Worm (Caenorhabditis elegans) whole organism, L1 larva: ENCODE measurements around the gene srz-82.

Experiments
- F16B12.6 ChIP-seq: fragments of 150-350 bp; optimal IDR thresholded peaks from 2 replicates; lab custom pipeline; 2014; ENCODE audit warnings: missing biosample characterization, missing genetic modification characterization
- Y116A8C.19 ChIP-seq: sonication (generic microtip); optimal IDR thresholded peaks from 2 replicates; lab custom pipeline; 2016; ENCODE audit warnings: missing compliant biosample characterization, missing genetic modification characterization, borderline replicate concordance
- blmp-1 ChIP-seq: fragments of 150-350 bp; optimal IDR thresholded peaks from 2 replicates; lab custom pipeline; 2014; ENCODE audit warnings: missing biosample characterization, missing genetic modification characterization
- ceh-8 ChIP-seq: fragments of 200-800 bp; sonication (Bioruptor generic); optimal IDR thresholded peaks from 2 replicates; lab custom pipeline; 2018; ENCODE audit warnings: mild to moderate bottlenecking, missing genetic modification characterization, moderate library complexity, missing compliant biosample characterization
- dpl-1 ChIP-seq, 3 experiments: fragments of 150-350 bp in 2 of 3; sonication (generic microtip) in 1 of 3; optimal IDR thresholded peaks; 2 replicates each; lab custom pipeline; 2014 to 2017; ENCODE audit warnings: missing biosample characterization in 3 of 3, missing genetic modification characterization in 3 of 3, missing genetic modification reagents in 3 of 3
- efl-1 ChIP-seq, 4 experiments: fragments of 150-350 bp; optimal IDR thresholded peaks in 3 of 4; peaks in 1 of 4; 1 replicate in 1 of 4; 2 replicates in 3 of 4; lab custom pipeline; 2014; ENCODE audit warnings: missing biosample characterization in 2 of 4, missing genetic modification characterization in 2 of 4, missing genetic modification reagents in 2 of 4
- efl-3 ChIP-seq: fragments of 200-800 bp; sonication (Bioruptor generic); optimal IDR thresholded peaks from 2 replicates; lab custom pipeline; 2018; ENCODE audit warnings: mild to moderate bottlenecking, missing genetic modification characterization, missing compliant biosample characterization
- egl-27 ChIP-seq, 2 experiments: fragments of 150-350 bp in 1 of 2; sonication (generic microtip); optimal IDR thresholded peaks; 3 replicates each; lab custom pipeline; 2017 to 2018; ENCODE audit warnings: missing biosample characterization in 2 of 2, missing genetic modification characterization in 2 of 2, missing genetic modification reagents in 2 of 2
- elt-2 ChIP-seq: sonication (generic microtip); optimal IDR thresholded peaks from 2 replicates; lab custom pipeline; 2016; ENCODE audit warnings: missing genetic modification characterization, mild to moderate bottlenecking, inconsistent platforms, missing compliant biosample characterization, missing genetic modification reagents
- ets-5 ChIP-seq: fragments of 200-800 bp; sonication (Bioruptor generic); IDR thresholded peaks from 2 replicates; pipeline ENCODE4 v1.3.6; 2022; ENCODE audit warnings: missing genetic modification characterization, missing compliant biosample characterization
- grh-1 ChIP-seq: fragments of 200-800 bp; sonication (Bioruptor generic); IDR thresholded peaks from 2 replicates; pipeline ENCODE4 v1.3.6; 2022; ENCODE audit warnings: missing genetic modification reagents, missing genetic modification characterization, missing compliant biosample characterization
- hlh-17 ChIP-seq: fragments of 200-800 bp; sonication (Bioruptor generic); optimal IDR thresholded peaks from 2 replicates; lab custom pipeline; 2018; ENCODE audit warnings: missing genetic modification characterization, mild to moderate bottlenecking, missing compliant biosample characterization, moderate library complexity, borderline replicate concordance
- hlh-4 ChIP-seq: sonication (generic microtip); optimal IDR thresholded peaks from 2 replicates; lab custom pipeline; 2016; ENCODE audit warnings: mild to moderate bottlenecking, missing genetic modification characterization, missing compliant biosample characterization
- jun-1 ChIP-seq: fragments of 150-350 bp; optimal IDR thresholded peaks from 2 replicates; lab custom pipeline; 2014; ENCODE audit warnings: missing biosample characterization, missing genetic modification reagents, missing genetic modification characterization
- lin-13 ChIP-seq: fragments of 150-350 bp; optimal IDR thresholded peaks from 2 replicates; lab custom pipeline; 2014; ENCODE audit warnings: missing biosample characterization, missing genetic modification reagents, missing genetic modification characterization
- lin-14 ChIP-seq: fragments of 200-800 bp; sonication (Bioruptor generic); optimal IDR thresholded peaks from 2 replicates; lab custom pipeline; 2018; ENCODE audit warnings: mild to moderate bottlenecking, missing genetic modification characterization, moderate library complexity, missing compliant biosample characterization
- lin-15B ChIP-seq: fragments of 150-350 bp; sonication (generic microtip); optimal IDR thresholded peaks from 3 replicates; lab custom pipeline; 2014; ENCODE audit warnings: missing biosample characterization, missing genetic modification characterization
- nhr-12 ChIP-seq: sonication (generic microtip); optimal IDR thresholded peaks from 2 replicates; lab custom pipeline; 2017; ENCODE audit warnings: missing biosample characterization, missing genetic modification characterization
- nhr-19 ChIP-seq: fragments of 200-800 bp; sonication (Bioruptor generic); conservative IDR thresholded peaks from 2 replicates; pipeline ENCODE4 v1.3.6; 2022; ENCODE audit warnings: missing genetic modification characterization, missing compliant biosample characterization
- nhr-237 ChIP-seq: fragments of 150-350 bp; optimal IDR thresholded peaks from 2 replicates; lab custom pipeline; 2014; ENCODE audit warnings: missing biosample characterization, missing genetic modification characterization
- nhr-77 ChIP-seq: fragments of 150-350 bp; optimal IDR thresholded peaks from 2 replicates; lab custom pipeline; 2014; ENCODE audit warnings: missing biosample characterization, missing genetic modification characterization
- nhr-85 ChIP-seq: sonication (generic microtip); peaks from one replicate; lab custom pipeline; 2016; ENCODE audit warnings: missing genetic modification characterization, inconsistent platforms, missing compliant biosample characterization
- nhr-90 ChIP-seq: sonication (generic microtip); optimal IDR thresholded peaks from 2 replicates; lab custom pipeline; 2016; ENCODE audit warnings: mild to moderate bottlenecking, missing genetic modification characterization, missing compliant biosample characterization; ENCODE audit not compliant: poor library complexity
- pax-3 ChIP-seq: fragments of 200-800 bp; sonication (Bioruptor generic); optimal IDR thresholded peaks from 2 replicates; lab custom pipeline; 2018; ENCODE audit warnings: mild to moderate bottlenecking, missing genetic modification characterization, moderate library complexity, missing compliant biosample characterization
- pqm-1 ChIP-seq: sonication (generic microtip); optimal IDR thresholded peaks from 3 replicates; lab custom pipeline; 2017; ENCODE audit warnings: missing biosample characterization, missing genetic modification characterization
- skn-1 ChIP-seq: fragments of 150-350 bp; optimal IDR thresholded peaks from 2 replicates; lab custom pipeline; 2014; ENCODE audit warnings: missing biosample characterization, missing genetic modification characterization
- snpc-4 ChIP-seq: fragments of 150-350 bp; optimal IDR thresholded peaks from 2 replicates; lab custom pipeline; 2014; ENCODE audit warnings: missing biosample characterization, missing genetic modification characterization
- snu-23 ChIP-seq: sonication (generic microtip); optimal IDR thresholded peaks from 2 replicates; lab custom pipeline; 2016; ENCODE audit warnings: missing genetic modification characterization, missing compliant biosample characterization
- unc-86 ChIP-seq: sonication (generic microtip); optimal IDR thresholded peaks from 2 replicates; lab custom pipeline; 2016; ENCODE audit warnings: missing genetic modification characterization, missing compliant biosample characterization
- unc-98 ChIP-seq: fragments of 200-800 bp; sonication (Bioruptor generic); IDR thresholded peaks from 2 replicates; pipeline ENCODE4 v1.3.6; 2022; ENCODE audit warnings: missing genetic modification characterization, missing compliant biosample characterization

The srz-82 gene

ce11 chrIV:3496358-3496757, 13.7 kb downstream of the srz-82 start, which contains the start of gene C09G12.17:
Gene C09G12.17, minus strand, starts transcription at chrIV:3496458.
- TF ChIP-seq nhr-77 (tag; lab: Kevin White, UChicago) = no peak
- TF ChIP-seq lin-13 (GFP tag; lab: Kevin White, UChicago) = no peak
- no peak for TF ChIP-seq lin-15B (tag; lab: Kevin White, UChicago)
- no peak for TF ChIP-seq elt-2
- TF ChIP-seq efl-3 = no peak
- TF ChIP-seq pax-3 = no peak

DNA sequence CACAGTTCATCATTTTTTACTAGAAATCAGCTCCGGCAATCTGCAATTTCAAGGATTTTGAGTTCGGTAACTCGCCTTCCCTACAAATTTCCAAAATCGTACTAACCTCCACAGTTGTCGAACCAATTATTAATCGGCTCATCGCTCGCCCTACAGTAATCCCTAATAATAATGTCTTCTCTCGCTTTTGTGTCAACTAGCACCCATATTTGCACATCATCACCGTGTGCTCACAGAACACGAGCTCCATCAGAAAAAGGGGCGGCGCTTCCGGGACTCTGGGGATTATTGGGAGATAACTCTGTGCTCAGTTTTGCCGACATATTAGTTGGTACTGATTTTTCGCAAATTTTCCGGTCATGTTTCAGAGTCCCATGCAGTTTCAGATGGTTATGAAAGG, 15.2 kb downstream of the srz-82 start, which contains the start of gene ceh-53:
ceh-53 (plus strand) TSS at position 301 of the 400 bp plus-strand sequence.
- TF ChIP-seq pqm-1 (tag; lab: Kevin White, UChicago) = no peak
- TF ChIP-seq nhr-77 (tag; lab: Kevin White, UChicago) = no peak
- no peak for TF ChIP-seq nhr-90
- TF ChIP-seq Y116A8C.19 (tag; lab: Kevin White, UChicago) = no peak
- no peak for TF ChIP-seq efl-1 (optimal IDR thresholded peaks at IDR 0.05; lab: Kevin White, UChicago)
- no peak for TF ChIP-seq efl-1 (GFP tag; optimal IDR thresholded peaks at IDR 0.05 in 1 of 2; lab: Kevin White, UChicago)
- no peak for TF ChIP-seq nhr-85 (tag; lab: Kevin White, UChicago)
- TF ChIP-seq unc-86 (tag; lab: Kevin White, UChicago) = no peak
- no peak for TF ChIP-seq grh-1 (GFP tag; lab: Robert Waterston, UW)
- no peak for TF ChIP-seq blmp-1 (tag; lab: Kevin White, UChicago)
- no peak for TF ChIP-seq hlh-4 (tag; lab: Kevin White, UChicago)
- no peak for TF ChIP-seq unc-98 (GFP tag; lab: Robert Waterston, UW)
- no peak for TF ChIP-seq ets-5
- TF ChIP-seq lin-14 (GFP tag; lab: Kevin White, UChicago) = no peak

DNA sequence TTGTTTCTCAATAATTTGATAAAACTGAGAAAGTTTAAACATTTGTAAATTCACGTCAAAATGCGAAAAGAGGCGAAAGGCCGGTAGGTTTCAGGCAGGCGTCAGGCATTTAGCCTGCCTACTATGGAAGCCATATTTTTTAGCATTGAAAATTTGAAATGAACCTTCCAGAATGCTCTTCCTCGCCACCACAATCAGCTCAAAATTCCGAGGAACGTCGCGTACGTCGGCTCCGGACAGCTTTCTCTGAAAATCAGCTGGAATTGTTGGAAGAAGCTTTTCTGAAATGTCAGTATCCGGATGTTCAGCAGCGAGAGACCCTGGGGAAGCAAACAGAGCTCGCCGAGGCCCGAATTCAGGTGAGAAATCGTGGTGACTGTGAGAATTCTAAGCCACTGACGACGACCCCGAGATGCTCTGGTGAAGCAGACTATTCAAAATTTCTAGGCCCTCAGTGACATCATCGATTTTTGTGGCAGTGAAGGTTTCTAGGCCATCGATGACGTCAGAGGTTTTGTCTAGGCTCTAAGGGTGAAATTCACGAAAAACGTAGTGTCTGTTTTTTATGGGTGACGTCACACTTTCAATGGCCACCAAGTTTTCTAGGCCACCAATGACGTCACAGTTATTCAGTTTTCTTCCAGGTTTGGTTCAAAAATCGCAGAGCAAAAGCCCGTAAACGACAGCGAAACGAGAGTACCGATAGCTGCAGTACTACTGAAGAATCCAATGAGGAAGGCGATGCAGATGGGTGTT, 19.5 kb downstream of the srz-82 start:
- TF ChIP-seq blmp-1 (tag; lab: Kevin White, UChicago) = no peak

DNA sequence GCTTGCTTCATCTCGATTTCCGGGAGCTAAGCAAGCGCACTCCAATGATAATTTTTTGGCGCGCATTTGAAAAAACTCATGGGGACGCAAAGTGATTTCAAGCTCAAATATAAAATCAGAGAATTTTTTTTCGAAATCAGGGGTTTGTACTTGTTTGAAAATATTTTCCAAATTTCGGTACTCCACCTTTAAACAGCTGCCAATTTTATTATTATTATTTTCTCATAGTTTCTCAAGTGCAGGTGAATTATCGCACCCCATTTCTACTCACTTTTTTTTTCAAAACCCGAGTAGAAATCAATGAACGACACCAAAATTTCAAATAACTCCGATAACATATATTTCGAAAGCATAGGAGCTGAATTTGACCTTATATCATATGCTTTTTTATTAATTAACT, 21.4 kb downstream of the srz-82 start, which contains the start of gene srz-83:
srz-83 (plus strand) TSS at position 301 of the 400 bp plus-strand sequence.
- TF ChIP-seq ceh-8 (GFP tag; lab: Kevin White, UChicago) (no peak), jun-1 (tag; lab: Kevin White, UChicago) (no peak), hlh-4 (tag; lab: Kevin White, UChicago) (no peak), nhr-12 (tag; lab: Kevin White, UChicago) (no peak), skn-1 (tag; lab: Kevin White, UChicago) (no peak), F16B12.6 (tag; lab: Kevin White, UChicago) (no peak), snu-23 (GFP tag; lab: Kevin White, UChicago) (no peak), dpl-1 (GFP tag; optimal IDR thresholded peaks at IDR 0.05; lab: Kevin White, UChicago) (no peak), hlh-17 (GFP tag; lab: Kevin White, UChicago) (no peak), nhr-237 (tag; lab: Kevin White, UChicago) (no peak)

DNA sequence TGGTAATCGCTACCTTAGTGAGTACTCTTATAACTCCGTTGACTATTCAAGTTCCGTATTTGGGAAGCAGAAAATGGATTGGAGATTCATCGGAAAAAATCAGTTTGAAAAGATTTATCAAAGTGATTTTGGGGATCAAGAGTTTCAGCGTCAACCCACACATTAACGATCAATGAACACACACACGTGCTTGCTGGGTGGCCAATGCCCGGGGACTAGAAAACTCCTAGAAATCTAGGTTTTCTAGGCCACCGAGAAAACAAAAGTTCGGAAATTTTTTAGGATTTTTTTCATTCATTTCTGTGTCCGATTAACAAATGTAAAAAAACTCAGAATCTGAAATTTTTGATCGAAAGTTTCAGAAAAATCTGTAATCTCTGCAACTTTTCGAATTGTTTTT, 23.2 kb downstream of the srz-82 start:
- TF ChIP-seq nhr-19 (0 out of 2 replicates have a peak, but pooled peaks have one; percentile 20), egl-27 (tag; optimal IDR thresholded peaks at IDR 0.05; lab: Kevin White, UChicago) (no peak), F16B12.6 (tag; lab: Kevin White, UChicago) (no peak), snpc-4 (tag; lab: Kevin White, UChicago) (no peak), efl-1 (optimal IDR thresholded peaks at IDR 0.05; lab: Kevin White, UChicago) (peak in 1 of 2 experiments; percentile 11), efl-1 (GFP tag; optimal IDR thresholded peaks at IDR 0.05 in 1 of 2; lab: Kevin White, UChicago) (peak in 1 of 2 experiments; percentile 61)
